Fruit fly (Drosophila melanogaster): ENCODE measurements around the gene CG33298.

DNA sequence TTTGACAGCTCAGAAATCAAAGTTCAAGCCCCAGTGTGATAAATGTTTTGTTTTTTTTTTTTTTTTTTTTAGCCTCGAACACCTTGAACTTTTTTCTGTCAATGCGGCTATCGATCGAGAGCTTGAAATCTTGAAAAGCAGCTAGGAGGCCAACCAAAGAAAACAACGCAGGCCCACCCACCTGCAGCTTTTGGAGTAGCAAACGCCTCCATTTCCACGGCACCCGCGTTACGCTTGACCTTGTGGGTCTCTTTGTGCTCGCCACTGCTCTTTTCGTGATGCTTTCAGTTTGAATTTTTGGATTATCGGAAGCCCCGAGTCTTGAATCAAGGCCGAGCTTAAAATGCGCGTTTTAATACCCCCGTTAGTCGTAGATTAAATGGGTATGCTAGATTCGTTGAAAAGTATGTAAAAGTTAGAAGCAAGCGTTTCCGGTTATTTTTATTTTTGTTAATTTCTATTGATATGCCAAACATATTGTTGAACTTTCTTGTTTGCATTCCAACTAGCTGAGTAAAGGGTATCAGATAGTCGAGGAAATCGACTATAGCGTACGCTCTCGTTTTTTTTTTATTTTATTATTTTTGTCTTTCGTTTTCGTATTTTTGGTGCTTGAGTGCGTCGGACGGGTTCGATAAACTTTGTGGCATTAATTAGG, 7.6 kb downstream of the CG33298 start:
- TF ChIP-seq CG1620 (GFP tag; optimal IDR thresholded peaks at IDR 0.05) (no peak), CG5204 (GFP tag; optimal IDR thresholded peaks at IDR 0.05) (no peak), CG7045 (GFP tag; optimal IDR thresholded peaks at IDR 0.05) (no peak), toe (GFP tag; optimal IDR thresholded peaks at IDR 0.05) (no peak), Hr96 (GFP tag; optimal IDR thresholded peaks at IDR 0.05) (no peak), cnc (optimal IDR thresholded peaks at IDR 0.05) (no peak), bab1 (GFP tag; optimal IDR thresholded peaks at IDR 0.05) (peak; percentile 48), CG7101 (tag; optimal IDR thresholded peaks at IDR 0.05) (no peak)

Data from whole organism, adult.